Fruit fly (Drosophila melanogaster) whole organism, embryonic: ENCODE results near the gene mib1.

Source experiments
- CG10209 ChIP-seq: fragments of 200-800 bp; sonication (Bioruptor generic); optimal IDR thresholded peaks from 3 replicates; lab custom pipeline; 2017; ENCODE audit warnings: missing biosample characterization, mild to moderate bottlenecking, missing genetic modification characterization, missing genetic modification reagents
- CG10267 ChIP-seq: fragments of 200-800 bp; sonication (Bioruptor generic); optimal IDR thresholded peaks from 2 replicates; lab custom pipeline; 2018; ENCODE audit warnings: missing biosample characterization, mild to moderate bottlenecking, missing genetic modification characterization, moderate library complexity
- CG10431 ChIP-seq: fragments of 200-800 bp; sonication (Bioruptor generic); optimal IDR thresholded peaks from 3 replicates; lab custom pipeline; 2018; ENCODE audit warnings: missing biosample characterization, mild to moderate bottlenecking, missing genetic modification characterization
- CG10462 ChIP-seq: fragments of 200-800 bp; sonication (Bioruptor generic); optimal IDR thresholded peaks from 2 replicates; lab custom pipeline; 2016; ENCODE audit warnings: missing biosample characterization, missing genetic modification characterization
- CG11456 ChIP-seq: fragments of 200-800 bp; sonication (Bioruptor generic); IDR thresholded peaks from 3 replicates; pipeline ENCODE4 v1.3.6; 2022; ENCODE audit warnings: missing biosample characterization, missing genetic modification characterization
- CG11695 ChIP-seq: fragments of 200-800 bp; sonication (Bioruptor generic); IDR thresholded peaks from 3 replicates; pipeline ENCODE4 v1.3.6; 2022; ENCODE audit warnings: missing biosample characterization, missing genetic modification characterization
- CG1233 ChIP-seq: fragments of 200-800 bp; sonication (Bioruptor generic); optimal IDR thresholded peaks from 4 replicates; lab custom pipeline; 2018; ENCODE audit warnings: missing biosample characterization, mild to moderate bottlenecking, missing genetic modification characterization
- CG14050 ChIP-seq: fragments of 200-800 bp; sonication (Bioruptor generic); IDR thresholded peaks from 3 replicates; pipeline ENCODE4 v1.3.6; 2022; ENCODE audit warnings: missing biosample characterization, missing genetic modification characterization
- CG2199 ChIP-seq: fragments of 200-800 bp; sonication (Bioruptor generic); IDR thresholded peaks from 3 replicates; pipeline ENCODE4 v1.3.6; 2022; ENCODE audit warnings: missing biosample characterization, missing genetic modification characterization
- CG3163 ChIP-seq: fragments of 200-800 bp; sonication (Bioruptor generic); optimal IDR thresholded peaks from 3 replicates; lab custom pipeline; 2016; ENCODE audit warnings: missing biosample characterization, missing genetic modification characterization
- CG43689 ChIP-seq: fragments of 200-800 bp; sonication (Bioruptor generic); IDR thresholded peaks from 2 replicates; pipeline ENCODE4 v1.3.6; 2022; ENCODE audit warnings: missing biosample characterization, missing genetic modification characterization
- CG6254 ChIP-seq: fragments of 200-800 bp; sonication (Bioruptor generic); optimal IDR thresholded peaks from 3 replicates; lab custom pipeline; 2017; ENCODE audit warnings: mild to moderate bottlenecking, missing biosample characterization, missing genetic modification reagents, missing genetic modification characterization
- CG6791 ChIP-seq: fragments of 200-800 bp; sonication (Bioruptor generic); IDR thresholded peaks from 3 replicates; pipeline ENCODE4 v1.3.6; 2022; ENCODE audit warnings: missing biosample characterization, missing genetic modification characterization; ENCODE audit not compliant: partially characterized antibody
- CG7271 ChIP-seq: fragments of 200-800 bp; sonication (Bioruptor generic); optimal IDR thresholded peaks from 2 replicates; lab custom pipeline; 2018; ENCODE audit warnings: missing biosample characterization, mild to moderate bottlenecking, missing genetic modification characterization, moderate library complexity
- CG8290 ChIP-seq, 3 experiments: fragments of 200-800 bp; sonication (Bioruptor generic); optimal IDR thresholded peaks; 2 replicates each; lab custom pipeline; 2016 to 2019; ENCODE audit warnings: missing biosample characterization in 3 of 3, missing genetic modification characterization in 3 of 3, mild to moderate bottlenecking in 2 of 3, moderate library complexity in 1 of 3
- CG9797 ChIP-seq: fragments of 200-800 bp; sonication (Bioruptor generic); optimal IDR thresholded peaks from 3 replicates; lab custom pipeline; 2018; ENCODE audit warnings: missing biosample characterization, mild to moderate bottlenecking, missing genetic modification characterization
- CHES-1-like ChIP-seq: fragments of 200-800 bp; sonication (Bioruptor generic); optimal IDR thresholded peaks from 2 replicates; lab custom pipeline; 2016; ENCODE audit warnings: missing biosample characterization, missing genetic modification characterization
- D19B ChIP-seq: fragments of 200-800 bp; sonication (Bioruptor generic); optimal IDR thresholded peaks from 2 replicates; lab custom pipeline; 2017; ENCODE audit warnings: missing biosample characterization, mild to moderate bottlenecking, missing genetic modification characterization
- Dll ChIP-seq: fragments of 200-800 bp; sonication (Bioruptor generic); IDR thresholded peaks from 4 replicates; pipeline ENCODE4 v1.3.6; 2022; ENCODE audit warnings: missing biosample characterization, missing genetic modification characterization; ENCODE audit not compliant: partially characterized antibody
- E2f2 ChIP-seq: fragments of 200-800 bp; sonication (Bioruptor generic); IDR thresholded peaks from 2 replicates; pipeline ENCODE4 v1.3.6; 2022; ENCODE audit warnings: missing biosample characterization, missing genetic modification characterization
- Elba2 ChIP-seq: fragments of 200-800 bp; sonication (Bioruptor generic); optimal IDR thresholded peaks from 3 replicates; lab custom pipeline; 2016; ENCODE audit warnings: missing biosample characterization, missing genetic modification characterization
- Hr51 ChIP-seq, 2 experiments: fragments of 200-800 bp; sonication (Bioruptor generic); optimal IDR thresholded peaks; 2 replicates in 1 of 2; 3 replicates in 1 of 2; lab custom pipeline; 2016 to 2018; ENCODE audit warnings: missing biosample characterization in 2 of 2, missing genetic modification characterization in 2 of 2, mild to moderate bottlenecking in 1 of 2, moderate library complexity in 1 of 2
- Lhr ChIP-seq: fragments of 200-800 bp; sonication (Bioruptor generic); optimal IDR thresholded peaks from 3 replicates; lab custom pipeline; 2017; ENCODE audit warnings: mild to moderate bottlenecking, missing biosample characterization, missing genetic modification reagents, missing genetic modification characterization
- Med ChIP-seq: fragments of 200-800 bp; sonication (Bioruptor generic); peaks from one replicate; lab custom pipeline; 2016; ENCODE audit warnings: missing biosample characterization, missing genetic modification characterization, mild to moderate bottlenecking, inconsistent platforms, moderate library complexity
- Mrtf ChIP-seq: fragments of 200-800 bp; sonication (Bioruptor generic); IDR thresholded peaks from 3 replicates; pipeline ENCODE4 v1.3.6; 2022; ENCODE audit warnings: missing biosample characterization, missing genetic modification characterization
- Neu2 ChIP-seq: fragments of 200-800 bp; sonication (Bioruptor generic); optimal IDR thresholded peaks from 3 replicates; lab custom pipeline; 2016; ENCODE audit warnings: missing biosample characterization, missing genetic modification characterization, borderline replicate concordance
- Nf-YA ChIP-seq: fragments of 200-800 bp; sonication (Bioruptor generic); IDR thresholded peaks from 2 replicates; pipeline ENCODE4 v1.3.6; 2022; ENCODE audit warnings: missing biosample characterization, missing genetic modification characterization
- Optix ChIP-seq: fragments of 200-800 bp; sonication (Bioruptor generic); IDR thresholded peaks from 3 replicates; pipeline ENCODE4 v1.3.6; 2022; ENCODE audit warnings: missing biosample characterization, missing genetic modification characterization
- bcd ChIP-seq: fragments of 200-800 bp; sonication (Bioruptor generic); optimal IDR thresholded peaks from 2 replicates; lab custom pipeline; 2017; ENCODE audit warnings: missing biosample characterization, mild to moderate bottlenecking, missing genetic modification characterization
- btn ChIP-seq: fragments of 200-800 bp; sonication (Bioruptor generic); optimal IDR thresholded peaks from 2 replicates; lab custom pipeline; 2016; ENCODE audit warnings: missing biosample characterization, missing genetic modification characterization
- chif ChIP-seq, 2 experiments: fragments of 200-800 bp; sonication (Bioruptor generic); optimal IDR thresholded peaks; 3 replicates each; lab custom pipeline; 2016; ENCODE audit warnings: missing biosample characterization in 2 of 2, missing genetic modification characterization in 2 of 2
- crol ChIP-seq: fragments of 200-800 bp; sonication (Bioruptor generic); IDR thresholded peaks from 2 replicates; pipeline ENCODE4 v1.3.6; 2022; ENCODE audit warnings: missing biosample characterization, missing genetic modification characterization
- esg ChIP-seq: fragments of 200-800 bp; sonication (Bioruptor generic); conservative IDR thresholded peaks from 2 replicates; pipeline ENCODE4 v1.3.6; 2022; ENCODE audit warnings: missing biosample characterization, missing genetic modification characterization
- fd64A ChIP-seq: fragments of 200-800 bp; sonication (Bioruptor generic); optimal IDR thresholded peaks from 3 replicates; lab custom pipeline; 2018; ENCODE audit warnings: missing biosample characterization, mild to moderate bottlenecking, missing genetic modification characterization
- gem ChIP-seq: fragments of 200-800 bp; sonication (Bioruptor generic); optimal IDR thresholded peaks from 2 replicates; lab custom pipeline; 2019; ENCODE audit warnings: missing biosample characterization, mild to moderate bottlenecking, missing genetic modification characterization, moderate library complexity
- kah ChIP-seq: fragments of 200-800 bp; sonication (Bioruptor generic); optimal IDR thresholded peaks from 2 replicates; lab custom pipeline; 2018; ENCODE audit warnings: missing biosample characterization, mild to moderate bottlenecking, missing genetic modification characterization
- kay ChIP-seq: fragments of 200-800 bp; sonication (Bioruptor generic); optimal IDR thresholded peaks from 2 replicates; lab custom pipeline; 2016; ENCODE audit warnings: missing biosample characterization, missing genetic modification characterization
- ken ChIP-seq: fragments of 200-800 bp; sonication (Bioruptor generic); IDR thresholded peaks from 3 replicates; pipeline ENCODE4 v1.3.6; 2022; ENCODE audit warnings: missing biosample characterization, missing genetic modification characterization
- kni ChIP-seq: fragments of 200-800 bp; sonication (Bioruptor generic); optimal IDR thresholded peaks from 3 replicates; lab custom pipeline; 2017; ENCODE audit warnings: mild to moderate bottlenecking, missing biosample characterization, missing genetic modification reagents, missing genetic modification characterization
- knrl ChIP-seq: fragments of 200-800 bp; sonication (Bioruptor generic); IDR thresholded peaks from 3 replicates; pipeline ENCODE4 v1.3.6; 2022; ENCODE audit warnings: missing biosample characterization, missing genetic modification characterization; ENCODE audit not compliant: partially characterized antibody
- mirr ChIP-seq: fragments of 200-800 bp; sonication (Bioruptor generic); optimal IDR thresholded peaks from 3 replicates; lab custom pipeline; 2018; ENCODE audit warnings: missing biosample characterization, mild to moderate bottlenecking, missing genetic modification characterization
- pan ChIP-seq, 4 experiments: fragments of >200 bp in 3 of 4; fragments of 200-800 bp in 1 of 4; sonication (Bioruptor generic) in 1 of 4; optimal IDR thresholded peaks in 3 of 4; IDR thresholded peaks in 1 of 4; 2 replicates each; pipeline versions ENCODE4 v1.3.6 to Lab custom; 2017 to 2022; ENCODE audit warnings: missing biosample characterization in 2 of 4, missing genetic modification characterization in 2 of 4, mixed read lengths in 1 of 4
- pros ChIP-seq: fragments of 200-800 bp; sonication (Bioruptor generic); optimal IDR thresholded peaks from 3 replicates; lab custom pipeline; 2019; ENCODE audit warnings: missing biosample characterization, mild to moderate bottlenecking, missing genetic modification characterization, moderate library complexity
- rib ChIP-seq: fragments of 200-800 bp; sonication (Bioruptor generic); IDR thresholded peaks from 2 replicates; pipeline ENCODE4 v1.3.6; 2022; ENCODE audit warnings: missing biosample characterization, missing genetic modification characterization
- seq ChIP-seq: fragments of 200-800 bp; sonication (Bioruptor generic); IDR thresholded peaks from 2 replicates; pipeline ENCODE4 v1.3.6; 2022; ENCODE audit warnings: missing biosample characterization, missing genetic modification characterization
- sisA ChIP-seq: fragments of 200-800 bp; sonication (Bioruptor generic); IDR thresholded peaks from 2 replicates; pipeline ENCODE4 v1.3.6; 2022; ENCODE audit warnings: missing biosample characterization, missing genetic modification characterization
- sqz ChIP-seq: fragments of 200-800 bp; sonication (Bioruptor generic); optimal IDR thresholded peaks from 3 replicates; lab custom pipeline; 2018; ENCODE audit warnings: missing biosample characterization, mild to moderate bottlenecking, missing genetic modification characterization
- z ChIP-seq: fragments of 200-800 bp; sonication (Bioruptor generic); IDR thresholded peaks from 3 replicates; pipeline ENCODE4 v1.3.6; 2022; ENCODE audit warnings: missing biosample characterization, missing genetic modification characterization

mib1 gene

DNA sequence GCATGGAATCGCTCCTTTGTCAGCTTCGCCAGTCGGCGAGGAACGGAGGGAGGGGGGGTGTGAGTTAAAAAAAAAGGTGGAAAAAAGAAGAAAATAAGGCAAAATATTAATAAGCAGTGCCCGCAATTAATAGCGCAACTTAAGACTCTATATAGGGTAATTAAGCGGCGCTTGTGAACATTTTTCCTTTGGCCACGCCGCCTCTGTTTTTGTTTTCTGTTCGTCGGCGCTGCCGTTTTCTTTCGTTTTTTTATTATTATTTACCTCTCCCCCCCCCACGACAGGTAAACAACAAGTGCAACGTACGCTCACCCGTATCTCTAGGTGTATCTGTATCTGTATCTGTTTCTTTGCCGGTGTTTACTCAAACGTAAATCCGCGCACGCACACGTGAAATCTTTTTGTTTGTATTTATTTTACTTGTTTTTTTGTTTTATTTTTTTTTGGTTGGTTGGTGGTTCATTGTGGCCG is 15.6 kb upstream of the mib1 start (continued):
- TF ChIP-seq sisA (GFP tag; lab: Robert Waterston, UW) = 0 out of 2 replicates have a peak, but pooled peaks have one; percentile 17
- peak; percentile 80 for TF ChIP-seq fd64A (GFP tag; lab: Kevin White, UChicago)
- TF ChIP-seq pan (optimal IDR thresholded peaks at IDR 0.05; lab: Kevin White, UChicago) = peak in 1 of 2 experiments; percentile 20
- peak in 1 of 2 experiments; percentile 73 for TF ChIP-seq pan (GFP tag; optimal IDR thresholded peaks at IDR 0.05 in 1 of 2, IDR thresholded peaks at IDR 0.05 in 1 of 2)
- TF ChIP-seq CG7271 (tag; lab: Kevin White, UChicago) = peak; percentile 17
- 0 out of 2 replicates have a peak, but pooled peaks have one; percentile 11 for TF ChIP-seq E2f2 (GFP tag; lab: Robert Waterston, UW)
- peak; percentile 12 for TF ChIP-seq Lhr (GFP tag; lab: Kevin White, UChicago)
- peak; percentile 51 for TF ChIP-seq bcd
- TF ChIP-seq CG10267 (tag; lab: Kevin White, UChicago) = peak; percentile 14
- peak in 1 of 2 experiments; percentile 34 for TF ChIP-seq chif (GFP tag; optimal IDR thresholded peaks at IDR 0.05; lab: Kevin White, UChicago)
- no peak for TF ChIP-seq CG6791 (GFP tag; lab: Robert Waterston, UW)
- peak; percentile 84 for TF ChIP-seq Med (GFP tag; lab: Kevin White, UChicago)
- peak; percentile 30 for TF ChIP-seq CHES-1-like (GFP tag; lab: Kevin White, UChicago)
- TF ChIP-seq CG10431 = peak; percentile 50
- TF ChIP-seq CG9797 (GFP tag; lab: Kevin White, UChicago) = peak; percentile 0
- TF ChIP-seq CG1233 (GFP tag; lab: Kevin White, UChicago) = peak; percentile 33
- no peak for TF ChIP-seq D19B
- TF ChIP-seq CG3163 (GFP tag; lab: Kevin White, UChicago) = peak; percentile 44
- no peak for TF ChIP-seq CG43689
- 0 out of 4 replicates have a peak, but pooled peaks have one; percentile 13 for TF ChIP-seq Dll (GFP tag; lab: Robert Waterston, UW)
- 0 out of 3 replicates have a peak, but pooled peaks have one; percentile 14 for TF ChIP-seq CG14050 (GFP tag; lab: Robert Waterston, UW)
- TF ChIP-seq CG11695 (GFP tag; lab: Robert Waterston, UW) = peak; percentile 50; the same call in 1 of the 3 replicates
- TF ChIP-seq CG6254 (GFP tag; lab: Kevin White, UChicago) = peak; percentile 16
- 0 out of 3 replicates have a peak, but pooled peaks have one; percentile 55 for TF ChIP-seq CG2199 (GFP tag; lab: Robert Waterston, UW)
- no peak for TF ChIP-seq mirr (GFP tag; lab: Kevin White, UChicago)
- TF ChIP-seq z (GFP tag; lab: Robert Waterston, UW) = 0 out of 3 replicates have a peak, but pooled peaks have one; percentile 14
- no peak for TF ChIP-seq kay (GFP tag; lab: Kevin White, UChicago)
- TF ChIP-seq Nf-YA (GFP tag; lab: Robert Waterston, UW) = peak; percentile 46; the same call in 1 of the 2 replicates
- TF ChIP-seq Neu2 = no peak
- TF ChIP-seq CG11456 = 0 out of 3 replicates have a peak, but pooled peaks have one; percentile 39
- TF ChIP-seq kni = peak; percentile 87
- no peak for TF ChIP-seq CG10462 (GFP tag; lab: Kevin White, UChicago)
- TF ChIP-seq CG8290 (GFP tag; optimal IDR thresholded peaks at IDR 0.05; lab: Kevin White, UChicago) = no peak
- peak in 1 of 2 experiments; percentile 65 for TF ChIP-seq CG8290 (tag; optimal IDR thresholded peaks at IDR 0.05; lab: Kevin White, UChicago)
- peak; percentile 96 for TF ChIP-seq sqz (GFP tag; lab: Kevin White, UChicago)
- TF ChIP-seq Hr51 (GFP tag; optimal IDR thresholded peaks at IDR 0.05; lab: Kevin White, UChicago) = no peak
- TF ChIP-seq CG10209 (GFP tag; lab: Kevin White, UChicago) = peak; percentile 63
- no peak for TF ChIP-seq seq
- peak; percentile 70; the same call in 1 of the 2 replicates for TF ChIP-seq rib (GFP tag; lab: Robert Waterston, UW)
- peak; percentile 20 for TF ChIP-seq btn
- TF ChIP-seq Optix (GFP tag; lab: Robert Waterston, UW) = no peak
- TF ChIP-seq pros (GFP tag; lab: Kevin White, UChicago) = peak; percentile 7
- TF ChIP-seq crol (GFP tag; lab: Robert Waterston, UW) = peak; percentile 74
- peak; percentile 23 for TF ChIP-seq gem (tag; lab: Kevin White, UChicago)
- TF ChIP-seq Elba2 (GFP tag; lab: Kevin White, UChicago) = no peak
- peak; percentile 51 for TF ChIP-seq kah
- TF ChIP-seq Mrtf (GFP tag; lab: Robert Waterston, UW) = no peak
- 0 out of 2 replicates have a peak, but pooled peaks have one; percentile 14 for TF ChIP-seq esg
- no peak for TF ChIP-seq ken (GFP tag; lab: Robert Waterston, UW)
- TF ChIP-seq knrl (GFP tag; lab: Robert Waterston, UW) = no peak
